Worm (Caenorhabditis elegans) whole organism, early embryonic: Measurements from ENCODE around the gene ZK177.9.

ENCODE experiments used
- B0310.2 ChIP-seq: sonication (generic microtip); optimal IDR thresholded peaks from 2 replicates; lab custom pipeline; 2016; ENCODE audit warnings: mild to moderate bottlenecking, missing genetic modification characterization, missing compliant biosample characterization
- F13C5.2 ChIP-seq: sonication (generic microtip); optimal IDR thresholded peaks from 2 replicates; lab custom pipeline; 2017; ENCODE audit warnings: mild to moderate bottlenecking, missing genetic modification characterization, inconsistent platforms, missing compliant biosample characterization
- aly-1 ChIP-seq: sonication (generic microtip); optimal IDR thresholded peaks from 2 replicates; lab custom pipeline; 2016; ENCODE audit warnings: missing genetic modification characterization, missing compliant biosample characterization
- ama-1 ChIP-seq: fragments of 150-350 bp; optimal IDR thresholded peaks from 2 replicates; lab custom pipeline; 2014
- ceh-13 ChIP-seq: fragments of 200-800 bp; sonication (Bioruptor generic); optimal IDR thresholded peaks from 2 replicates; lab custom pipeline; 2018; ENCODE audit warnings: mild to moderate bottlenecking, missing genetic modification characterization, missing compliant biosample characterization
- ceh-36 ChIP-seq: sonication (generic microtip); optimal IDR thresholded peaks from 2 replicates; lab custom pipeline; 2016; ENCODE audit warnings: missing genetic modification characterization, inconsistent platforms, missing compliant biosample characterization
- ets-7 ChIP-seq: sonication (generic microtip); optimal IDR thresholded peaks from 2 replicates; lab custom pipeline; 2016; ENCODE audit warnings: missing genotype, missing genetic modification characterization, missing compliant biosample characterization
- flt-1 ChIP-seq: fragments of 200-800 bp; sonication (Bioruptor generic); IDR thresholded peaks from 2 replicates; pipeline ENCODE4 v1.3.6; 2022; ENCODE audit warnings: missing genetic modification characterization, missing compliant biosample characterization
- hmbx-1 ChIP-seq: sonication (generic microtip); optimal IDR thresholded peaks from 2 replicates; lab custom pipeline; 2016; ENCODE audit warnings: mild to moderate bottlenecking, missing genetic modification characterization, missing compliant biosample characterization
- hmg-4 ChIP-seq: fragments of 200-800 bp; sonication (Bioruptor generic); optimal IDR thresholded peaks from 2 replicates; lab custom pipeline; 2018; ENCODE audit warnings: mild to moderate bottlenecking, missing genetic modification characterization, missing compliant biosample characterization
- hnd-1 ChIP-seq: sonication (generic microtip); optimal IDR thresholded peaks from 2 replicates; lab custom pipeline; 2016; ENCODE audit warnings: missing genetic modification characterization, missing compliant biosample characterization
- pes-1 ChIP-seq: fragments of 200-800 bp; sonication (Bioruptor generic); IDR thresholded peaks from 2 replicates; pipeline ENCODE4 v1.3.6; 2022; ENCODE audit warnings: missing genetic modification reagents, missing genetic modification characterization, missing compliant biosample characterization
- scrt-1 ChIP-seq: fragments of 200-800 bp; sonication (Bioruptor generic); IDR thresholded peaks from 2 replicates; pipeline ENCODE4 v1.3.6; 2022; ENCODE audit warnings: missing genetic modification characterization, missing compliant biosample characterization
- sea-1 ChIP-seq: fragments of 200-800 bp; sonication (Bioruptor generic); conservative IDR thresholded peaks from 2 replicates; pipeline ENCODE4 v1.3.6; 2022; ENCODE audit warnings: missing genetic modification characterization, missing compliant biosample characterization
- tbx-11 ChIP-seq: fragments of 200-800 bp; sonication (Bioruptor generic); IDR thresholded peaks from 2 replicates; pipeline ENCODE4 v1.3.6; 2022; ENCODE audit warnings: missing genetic modification characterization, missing compliant biosample characterization
- tbx-37 ChIP-seq: fragments of 200-800 bp; sonication (Bioruptor generic); conservative IDR thresholded peaks from 2 replicates; pipeline ENCODE4 v1.3.6; 2022; ENCODE audit warnings: missing genetic modification reagents, missing genetic modification characterization, missing compliant biosample characterization
- tra-4 ChIP-seq: sonication (generic microtip); optimal IDR thresholded peaks from 2 replicates; lab custom pipeline; 2017; ENCODE audit warnings: missing genetic modification characterization, missing compliant biosample characterization

The ZK177.9 gene

ce11 chrII:5500470-5500869 is 17.1 kb downstream of the ZK177.9 start, which contains the start of gene fzy-1:
TSS of gene fzy-1 (plus strand) at chrII:5500770.
- TF ChIP-seq flt-1 (GFP tag; lab: Robert Waterston, UW) (no peak), hmg-4 (no peak), tra-4 (tag; lab: Kevin White, UChicago) (no peak), tbx-11 (GFP tag; lab: Robert Waterston, UW) (no peak), B0310.2 (tag; lab: Kevin White, UChicago) (no peak), ets-7 (tag; lab: Kevin White, UChicago) (no peak), ama-1 (lab: Kevin White, UChicago) (no peak), sea-1 (GFP tag; lab: Robert Waterston, UW) (no peak), ceh-13 (no peak), tbx-37 (GFP tag; lab: Robert Waterston, UW) (no peak), hnd-1 (no peak), hmbx-1 (tag; lab: Kevin White, UChicago) (no peak), ceh-36 (no peak), scrt-1 (GFP tag; lab: Robert Waterston, UW) (no peak), aly-1 (tag; lab: Kevin White, UChicago) (no peak), F13C5.2 (tag; lab: Kevin White, UChicago) (no peak), pes-1 (no peak)

- no peak for TF ChIP-seq flt-1 (GFP tag; lab: Robert Waterston, UW)
- no peak for TF ChIP-seq ceh-13
- TF ChIP-seq tra-4 (tag; lab: Kevin White, UChicago), result no peak
- no peak for TF ChIP-seq pes-1
- TF ChIP-seq ets-7 (tag; lab: Kevin White, UChicago), result no peak
These were observed 19.3 kb downstream of the ZK177.9 start, which contains the start of the genes suex-1 and F12A10.9 for ce11 chrII:5498156-5498739. TSS of gene suex-1 (minus strand) at chrII:5498256. TSS of gene F12A10.9 (plus strand) at chrII:5498689.

- no peak for TF ChIP-seq hmg-4
- no peak for TF ChIP-seq tbx-11 (GFP tag; lab: Robert Waterston, UW)
- TF ChIP-seq hmbx-1 (tag; lab: Kevin White, UChicago), result no peak
- TF ChIP-seq aly-1 (tag; lab: Kevin White, UChicago), result no peak
- TF ChIP-seq flt-1 (GFP tag; lab: Robert Waterston, UW), result no peak
- TF ChIP-seq pes-1, result no peak
- TF ChIP-seq F13C5.2 (tag; lab: Kevin White, UChicago), result no peak
- no peak for TF ChIP-seq sea-1 (GFP tag; lab: Robert Waterston, UW)
- TF ChIP-seq hnd-1, result no peak
- no peak for TF ChIP-seq B0310.2 (tag; lab: Kevin White, UChicago)
- TF ChIP-seq tra-4 (tag; lab: Kevin White, UChicago), result no peak
- no peak for TF ChIP-seq tbx-37 (GFP tag; lab: Robert Waterston, UW)
- TF ChIP-seq ceh-36, result no peak
- no peak for TF ChIP-seq ama-1 (lab: Kevin White, UChicago)
- TF ChIP-seq ceh-13, result no peak
- TF ChIP-seq scrt-1 (GFP tag; lab: Robert Waterston, UW), result no peak
- no peak for TF ChIP-seq ets-7 (tag; lab: Kevin White, UChicago)
These were observed 20.0 kb downstream of the ZK177.9 start for ce11 chrII:5497541-5497940.

ce11 chrII:5496375-5496774 is 21.2 kb downstream of the ZK177.9 start, which contains the start of gene F12A10.1:
TSS of gene F12A10.1 (plus strand) at chrII:5496540.
- no peak for TF ChIP-seq tbx-11 (GFP tag; lab: Robert Waterston, UW)
- TF ChIP-seq tra-4 (tag; lab: Kevin White, UChicago), result no peak

DNA sequence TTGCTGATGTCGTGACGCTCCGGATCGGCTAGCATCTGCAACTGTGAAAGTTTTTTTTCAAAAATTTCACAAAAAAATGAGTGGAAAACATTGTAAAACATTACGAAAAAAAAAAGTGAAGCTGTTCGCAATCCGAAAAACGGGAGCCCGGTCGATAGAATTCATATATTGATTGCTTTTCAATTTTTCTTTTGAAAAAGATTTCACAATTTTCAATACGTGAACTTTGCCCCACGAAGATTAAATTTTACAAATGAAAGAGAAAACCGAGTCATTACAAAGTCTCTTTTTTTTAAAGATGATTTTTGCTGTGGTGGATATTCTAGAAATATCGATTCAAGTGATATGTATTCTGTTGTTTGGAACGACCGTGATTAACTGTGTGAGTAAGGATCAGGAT is 23.1 kb downstream of the ZK177.9 start, which contains the start of gene F12A10.6:
TSS of gene F12A10.6 (minus strand) at position 101 of the 400 bp plus-strand sequence.
- TF ChIP-seq tra-4 (tag; lab: Kevin White, UChicago) (no peak), scrt-1 (GFP tag; lab: Robert Waterston, UW) (no peak), aly-1 (tag; lab: Kevin White, UChicago) (no peak), hmbx-1 (tag; lab: Kevin White, UChicago) (no peak), ceh-13 (no peak), B0310.2 (tag; lab: Kevin White, UChicago) (no peak)

DNA sequence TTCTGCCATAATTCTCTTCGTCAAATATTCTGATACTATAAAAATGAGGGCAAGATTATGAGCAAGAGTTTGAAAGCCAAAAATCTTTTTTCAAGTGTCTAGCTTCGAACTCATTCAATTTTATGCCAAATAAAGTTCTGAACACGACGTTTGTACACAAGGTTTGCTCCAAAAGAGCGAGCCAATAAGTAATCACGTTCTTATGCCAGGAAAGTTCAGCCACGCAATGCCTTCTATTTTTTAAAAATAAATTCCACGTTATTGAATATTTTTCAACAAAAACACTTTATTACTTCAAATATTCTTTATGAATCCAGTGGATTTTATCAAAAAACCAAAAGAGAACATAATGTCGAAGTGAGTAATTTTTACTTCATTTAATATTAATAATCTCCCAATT is 29.7 kb downstream of the ZK177.9 start, which contains the start of gene nep-5:
TSS of gene nep-5 (plus strand) at position 301 of the 400 bp plus-strand sequence.
- TF ChIP-seq pes-1, result no peak
- no peak for TF ChIP-seq tbx-11 (GFP tag; lab: Robert Waterston, UW)
- no peak for TF ChIP-seq hnd-1
- no peak for TF ChIP-seq hmg-4
- no peak for TF ChIP-seq ceh-36
- no peak for TF ChIP-seq sea-1 (GFP tag; lab: Robert Waterston, UW)
- TF ChIP-seq ceh-13, result no peak
- TF ChIP-seq aly-1 (tag; lab: Kevin White, UChicago), result no peak
- no peak for TF ChIP-seq tbx-37 (GFP tag; lab: Robert Waterston, UW)
- TF ChIP-seq ama-1 (lab: Kevin White, UChicago), result no peak
- no peak for TF ChIP-seq hmbx-1 (tag; lab: Kevin White, UChicago)
- TF ChIP-seq B0310.2 (tag; lab: Kevin White, UChicago), result no peak
- no peak for TF ChIP-seq scrt-1 (GFP tag; lab: Robert Waterston, UW)
- TF ChIP-seq tra-4 (tag; lab: Kevin White, UChicago), result no peak
- TF ChIP-seq flt-1 (GFP tag; lab: Robert Waterston, UW), result no peak
- no peak for TF ChIP-seq F13C5.2 (tag; lab: Kevin White, UChicago)
- no peak for TF ChIP-seq ets-7 (tag; lab: Kevin White, UChicago)

- TF ChIP-seq B0310.2 (tag; lab: Kevin White, UChicago), result no peak
- TF ChIP-seq tbx-37 (GFP tag; lab: Robert Waterston, UW), result no peak
- TF ChIP-seq sea-1 (GFP tag; lab: Robert Waterston, UW), result no peak
- TF ChIP-seq hmbx-1 (tag; lab: Kevin White, UChicago), result no peak
- no peak for TF ChIP-seq hmg-4
- no peak for TF ChIP-seq pes-1
- TF ChIP-seq aly-1 (tag; lab: Kevin White, UChicago), result no peak
- no peak for TF ChIP-seq ceh-13
- TF ChIP-seq scrt-1 (GFP tag; lab: Robert Waterston, UW), result no peak
These were observed 35.6 kb downstream of the ZK177.9 start, which contains the start of gene cal-8 for ce11 chrII:5481982-5482381. TSS of gene cal-8 (minus strand) at chrII:5482041.
